Worm (Caenorhabditis elegans) whole organism, L4 larva: Measurements from ENCODE around the gene M03A1.3.

Experiments
- ceh-44 ChIP-seq: fragments of 200-800 bp; sonication (Bioruptor generic); IDR thresholded peaks from 2 replicates; pipeline ENCODE4 v1.3.6; 2022; ENCODE audit warnings: missing genetic modification reagents, missing genetic modification characterization, missing compliant biosample characterization
- dpl-1 ChIP-seq: fragments of 150-350 bp; optimal IDR thresholded peaks from 2 replicates; lab custom pipeline; 2014; ENCODE audit warnings: missing biosample characterization, missing genetic modification reagents, missing genetic modification characterization
- gei-8 ChIP-seq: fragments of 200-800 bp; sonication (Bioruptor generic); optimal IDR thresholded peaks from 2 replicates; lab custom pipeline; 2018; ENCODE audit warnings: mild to moderate bottlenecking, missing genetic modification characterization, missing compliant biosample characterization
- lin-39 ChIP-seq: fragments of 150-350 bp; optimal IDR thresholded peaks from 2 replicates; lab custom pipeline; 2014; ENCODE audit warnings: missing biosample characterization, missing genetic modification reagents, missing genetic modification characterization
- lir-3 ChIP-seq: sonication (generic microtip); optimal IDR thresholded peaks from 2 replicates; lab custom pipeline; 2016; ENCODE audit warnings: mild to moderate bottlenecking, missing genetic modification characterization, missing compliant biosample characterization
- nhr-76 ChIP-seq: fragments of 150-350 bp; optimal IDR thresholded peaks from 2 replicates; lab custom pipeline; 2014; ENCODE audit warnings: missing biosample characterization, missing genetic modification characterization
- pha-4 ChIP-seq, 2 experiments: fragments of 150-350 bp in 1 of 2; fragments of 200-800 bp in 1 of 2; sonication (Bioruptor generic) in 1 of 2; IDR thresholded peaks in 1 of 2; optimal IDR thresholded peaks in 1 of 2; 2 replicates each; pipeline versions ENCODE4 v1.3.6 to Lab custom; 2014 to 2022; ENCODE audit warnings: missing genetic modification characterization in 2 of 2, missing genetic modification reagents in 2 of 2, missing biosample characterization in 1 of 2, missing compliant biosample characterization in 1 of 2
- zag-1 ChIP-seq: fragments of 150-350 bp; optimal IDR thresholded peaks from 2 replicates; lab custom pipeline; 2014; ENCODE audit warnings: missing biosample characterization, missing genetic modification characterization

ce11 chrII:4537141-4537540 is 20.4 kb upstream of the M03A1.3 start, which contains the start of gene sra-33:
- TF ChIP-seq gei-8 (GFP tag; lab: Kevin White, UChicago) (no peak), lir-3 (tag; lab: Kevin White, UChicago) (no peak), ceh-44 (no peak), pha-4 (GFP tag; IDR thresholded peaks at IDR 0.05; lab: Robert Waterston, UW) (no peak), pha-4 (tag; optimal IDR thresholded peaks at IDR 0.05; lab: Kevin White, UChicago) (no peak), nhr-76 (tag; lab: Kevin White, UChicago) (no peak), dpl-1 (no peak), lin-39 (tag; lab: Kevin White, UChicago) (no peak), zag-1 (tag; lab: Kevin White, UChicago) (no peak)
